Fruit fly (Drosophila melanogaster) whole organism, embryonic: ENCODE measurements around the gene Pxd.

ENCODE experiments used
- Bgb ChIP-seq: fragments of 200-800 bp; sonication (Bioruptor generic); IDR thresholded peaks from 2 replicates; pipeline ENCODE4 v1.3.6; 2022; ENCODE audit warnings: missing biosample characterization, missing genetic modification characterization; ENCODE audit not compliant: partially characterized antibody
- CG10321 ChIP-seq: fragments of 200-800 bp; sonication (Bioruptor generic); IDR thresholded peaks from 2 replicates; pipeline ENCODE4 v1.3.6; 2022; ENCODE audit warnings: missing biosample characterization, missing genetic modification characterization
- CG11085 ChIP-seq: fragments of 200-800 bp; sonication (Bioruptor generic); IDR thresholded peaks from 2 replicates; pipeline ENCODE4 v1.3.6; 2022; ENCODE audit warnings: missing biosample characterization, missing genetic modification characterization
- CG11398 ChIP-seq: fragments of 200-800 bp; sonication (Bioruptor generic); optimal IDR thresholded peaks from 2 replicates; lab custom pipeline; 2016; ENCODE audit warnings: missing biosample characterization, missing genetic modification characterization
- CG11723 ChIP-seq: fragments of 200-800 bp; sonication (Bioruptor generic); optimal IDR thresholded peaks from 2 replicates; lab custom pipeline; 2017; ENCODE audit warnings: missing biosample characterization, mild to moderate bottlenecking, missing genetic modification characterization
- CG12659 ChIP-seq: fragments of 200-800 bp; sonication (Bioruptor generic); optimal IDR thresholded peaks from 3 replicates; lab custom pipeline; 2017; ENCODE audit warnings: mild to moderate bottlenecking, missing biosample characterization, missing genetic modification reagents, missing genetic modification characterization
- CG1529 ChIP-seq: fragments of 200-800 bp; sonication (Bioruptor generic); optimal IDR thresholded peaks from 3 replicates; lab custom pipeline; 2018; ENCODE audit warnings: missing biosample characterization, missing genetic modification characterization
- CG15696 ChIP-seq: fragments of 200-800 bp; sonication (Bioruptor generic); optimal IDR thresholded peaks from 2 replicates; lab custom pipeline; 2019; ENCODE audit warnings: missing biosample characterization, mild to moderate bottlenecking, missing genetic modification characterization, moderate library complexity
- CG16863 ChIP-seq: fragments of 200-800 bp; sonication (Bioruptor generic); optimal IDR thresholded peaks from 3 replicates; lab custom pipeline; 2016; ENCODE audit warnings: missing biosample characterization, missing genetic modification characterization
- CG1792 ChIP-seq: fragments of 200-800 bp; sonication (Bioruptor generic); optimal IDR thresholded peaks from 2 replicates; lab custom pipeline; 2016; ENCODE audit warnings: missing biosample characterization, missing genetic modification characterization
- CG18262 ChIP-seq: fragments of 200-800 bp; optimal IDR thresholded peaks from 3 replicates; lab custom pipeline; 2019; ENCODE audit warnings: missing biosample characterization, mild to moderate bottlenecking, missing genetic modification characterization, moderate library complexity
- CG2202 ChIP-seq: fragments of 200-800 bp; sonication (Bioruptor generic); optimal IDR thresholded peaks from 2 replicates; lab custom pipeline; 2018; ENCODE audit warnings: missing biosample characterization, mild to moderate bottlenecking, missing genetic modification characterization
- CG2712 ChIP-seq: fragments of 200-800 bp; optimal IDR thresholded peaks from 3 replicates; lab custom pipeline; 2019; ENCODE audit warnings: missing biosample characterization, mild to moderate bottlenecking, missing genetic modification characterization, moderate library complexity
- CG30431 ChIP-seq: fragments of 200-800 bp; sonication (Bioruptor generic); optimal IDR thresholded peaks from 2 replicates; lab custom pipeline; 2017; ENCODE audit warnings: missing biosample characterization, missing genetic modification characterization
- CG34376 ChIP-seq: fragments of 200-800 bp; sonication (Bioruptor generic); optimal IDR thresholded peaks from 2 replicates; lab custom pipeline; 2018; ENCODE audit warnings: missing biosample characterization, mild to moderate bottlenecking, missing genetic modification characterization
- CG5245 ChIP-seq: fragments of 200-800 bp; sonication (Bioruptor generic); optimal IDR thresholded peaks from 3 replicates; lab custom pipeline; 2016; ENCODE audit warnings: missing biosample characterization, missing genetic modification characterization
- CG6175 ChIP-seq: fragments of 200-800 bp; sonication (Bioruptor generic); IDR thresholded peaks from 3 replicates; pipeline ENCODE4 v1.3.6; 2022; ENCODE audit warnings: missing biosample characterization, missing genetic modification characterization
- CG7786 ChIP-seq: fragments of 200-800 bp; sonication (Bioruptor generic); optimal IDR thresholded peaks from 2 replicates; lab custom pipeline; 2016; ENCODE audit warnings: missing biosample characterization, missing genetic modification characterization
- CG7963 ChIP-seq: fragments of 200-800 bp; sonication (Bioruptor generic); IDR thresholded peaks from 3 replicates; pipeline ENCODE4 v1.3.6; 2022; ENCODE audit warnings: missing biosample characterization, missing genetic modification characterization; ENCODE audit not compliant: partially characterized antibody
- CG8290 ChIP-seq, 3 experiments: fragments of 200-800 bp; sonication (Bioruptor generic); optimal IDR thresholded peaks; 2 replicates each; lab custom pipeline; 2016 to 2019; ENCODE audit warnings: missing biosample characterization in 3 of 3, missing genetic modification characterization in 3 of 3, mild to moderate bottlenecking in 2 of 3, moderate library complexity in 1 of 3
- CG8924 ChIP-seq: fragments of 200-800 bp; optimal IDR thresholded peaks from 3 replicates; lab custom pipeline; 2019; ENCODE audit warnings: missing biosample characterization, mild to moderate bottlenecking, missing genetic modification characterization, moderate library complexity
- Dp ChIP-seq: fragments of 200-800 bp; sonication (Bioruptor generic); optimal IDR thresholded peaks from 2 replicates; lab custom pipeline; 2018; ENCODE audit warnings: missing biosample characterization, mild to moderate bottlenecking, missing genetic modification characterization, moderate library complexity
- Dref ChIP-seq: fragments of 200-800 bp; sonication (Bioruptor generic); IDR thresholded peaks from 2 replicates; pipeline ENCODE4 v1.3.6; 2022; ENCODE audit warnings: missing biosample characterization, missing genetic modification characterization
- Fer1 ChIP-seq: fragments of 200-800 bp; sonication (Bioruptor generic); optimal IDR thresholded peaks from 2 replicates; lab custom pipeline; 2017; ENCODE audit warnings: missing biosample characterization, mild to moderate bottlenecking, missing genetic modification characterization
- H15 ChIP-seq: fragments of 200-800 bp; sonication (Bioruptor generic); IDR thresholded peaks from 3 replicates; pipeline ENCODE4 v1.3.6; 2022; ENCODE audit warnings: missing biosample characterization, missing genetic modification characterization
- HmgD ChIP-seq: fragments of 200-800 bp; sonication (Bioruptor generic); optimal IDR thresholded peaks from 3 replicates; lab custom pipeline; 2016; ENCODE audit warnings: missing biosample characterization, missing genetic modification characterization
- Kr ChIP-seq: fragments of 200-800 bp; sonication (Bioruptor generic); optimal IDR thresholded peaks from 2 replicates; lab custom pipeline; 2017; ENCODE audit warnings: missing biosample characterization, mild to moderate bottlenecking, missing genetic modification characterization
- Med ChIP-seq: fragments of 200-800 bp; sonication (Bioruptor generic); peaks from one replicate; lab custom pipeline; 2016; ENCODE audit warnings: missing biosample characterization, missing genetic modification characterization, mild to moderate bottlenecking, inconsistent platforms, moderate library complexity
- Pdp1 ChIP-seq, 2 experiments: fragments of 200-800 bp; sonication (Bioruptor generic); optimal IDR thresholded peaks; 3 replicates each; lab custom pipeline; 2016; ENCODE audit warnings: missing biosample characterization in 2 of 2, missing genetic modification characterization in 2 of 2, mild to moderate bottlenecking in 1 of 2, moderate library complexity in 1 of 2
- Ssrp ChIP-seq: fragments of 200-800 bp; sonication (Bioruptor generic); optimal IDR thresholded peaks from 2 replicates; lab custom pipeline; 2018; ENCODE audit warnings: missing biosample characterization, mild to moderate bottlenecking, missing genetic modification characterization, moderate library complexity
- Xbp1 ChIP-seq: fragments of 200-800 bp; sonication (Bioruptor generic); optimal IDR thresholded peaks from 3 replicates; lab custom pipeline; 2016; ENCODE audit warnings: missing biosample characterization, mild to moderate bottlenecking, missing genetic modification characterization
- cad ChIP-seq: fragments of >200 bp; optimal IDR thresholded peaks from 2 replicates; lab custom pipeline; 2017; ENCODE audit warnings: missing biosample characterization, missing genetic modification characterization
- chinmo ChIP-seq: fragments of 200-800 bp; sonication (Bioruptor generic); IDR thresholded peaks from 4 replicates; pipeline ENCODE4 v1.3.6; 2022; ENCODE audit warnings: missing biosample characterization, missing genetic modification characterization; ENCODE audit not compliant: partially characterized antibody
- croc ChIP-seq: fragments of 200-800 bp; sonication (Bioruptor generic); conservative IDR thresholded peaks from 3 replicates; pipeline ENCODE4 v1.3.6; 2022; ENCODE audit warnings: missing biosample characterization, missing genetic modification characterization
- crol ChIP-seq: fragments of 200-800 bp; sonication (Bioruptor generic); IDR thresholded peaks from 2 replicates; pipeline ENCODE4 v1.3.6; 2022; ENCODE audit warnings: missing biosample characterization, missing genetic modification characterization
- cwo ChIP-seq: fragments of 200-800 bp; sonication (Bioruptor generic); optimal IDR thresholded peaks from 3 replicates; lab custom pipeline; 2017; ENCODE audit warnings: missing biosample characterization, missing genetic modification characterization, mild to moderate bottlenecking, moderate library complexity, missing genetic modification reagents
- dmrt11E ChIP-seq: fragments of 200-800 bp; sonication (Bioruptor generic); optimal IDR thresholded peaks from 3 replicates; lab custom pipeline; 2018; ENCODE audit warnings: missing biosample characterization, mild to moderate bottlenecking, missing genetic modification characterization, moderate library complexity
- fd96Cb ChIP-seq: fragments of 200-800 bp; sonication (Bioruptor generic); optimal IDR thresholded peaks from 2 replicates; lab custom pipeline; 2018; ENCODE audit warnings: missing biosample characterization, mild to moderate bottlenecking, missing genetic modification characterization, moderate library complexity
- ftz-f1 ChIP-seq: fragments of 200-800 bp; sonication (Bioruptor generic); optimal IDR thresholded peaks from 2 replicates; lab custom pipeline; 2016; ENCODE audit warnings: missing biosample characterization, missing genetic modification characterization
- fu2 ChIP-seq: fragments of 200-800 bp; sonication (Bioruptor generic); optimal IDR thresholded peaks from 2 replicates; lab custom pipeline; 2016; ENCODE audit warnings: missing biosample characterization, missing genetic modification characterization
- grau ChIP-seq: fragments of 200-800 bp; optimal IDR thresholded peaks from 3 replicates; lab custom pipeline; 2019; ENCODE audit warnings: missing biosample characterization, mild to moderate bottlenecking, missing genetic modification characterization, moderate library complexity
- hth ChIP-seq: fragments of >200 bp; optimal IDR thresholded peaks from 2 replicates; lab custom pipeline; 2017; ENCODE audit warnings: inconsistent platforms
- knrl ChIP-seq: fragments of 200-800 bp; sonication (Bioruptor generic); IDR thresholded peaks from 3 replicates; pipeline ENCODE4 v1.3.6; 2022; ENCODE audit warnings: missing biosample characterization, missing genetic modification characterization; ENCODE audit not compliant: partially characterized antibody
- lilli ChIP-seq: fragments of 200-800 bp; sonication (Bioruptor generic); optimal IDR thresholded peaks from 3 replicates; lab custom pipeline; 2016; ENCODE audit warnings: missing biosample characterization, missing genetic modification characterization
- onecut ChIP-seq: fragments of 200-800 bp; sonication (Bioruptor generic); IDR thresholded peaks from 2 replicates; pipeline ENCODE4 v1.3.6; 2022; ENCODE audit warnings: missing biosample characterization, missing genetic modification characterization
- sens ChIP-seq: fragments of 200-800 bp; sonication (Bioruptor generic); peaks from one replicate; lab custom pipeline; 2016; ENCODE audit warnings: missing biosample characterization, missing genetic modification characterization
- ttk ChIP-seq: fragments of 200-800 bp; sonication (Bioruptor generic); IDR thresholded peaks from 2 replicates; pipeline ENCODE4 v2.1.2; 2022; ENCODE audit warnings: missing biosample characterization, missing genetic modification characterization
- unpg ChIP-seq: fragments of 200-800 bp; sonication (Bioruptor generic); optimal IDR thresholded peaks from 3 replicates; lab custom pipeline; 2018; ENCODE audit warnings: missing biosample characterization, mild to moderate bottlenecking, missing genetic modification characterization, moderate library complexity
- wdn ChIP-seq: fragments of 200-800 bp; sonication (Bioruptor generic); IDR thresholded peaks from 2 replicates; pipeline ENCODE4 v1.3.6; 2022; ENCODE audit warnings: missing biosample characterization, missing genetic modification characterization
- zfh1 ChIP-seq: fragments of 200-800 bp; sonication (Bioruptor generic); IDR thresholded peaks from 3 replicates; pipeline ENCODE4 v1.3.6; 2022; ENCODE audit warnings: missing biosample characterization, missing genetic modification characterization

The Pxd gene

dm6 chr3R:17052465-17053149 lies 38.2 kb downstream of the Pxd start (continued):
- TF ChIP-seq Fer1 (GFP tag; lab: Kevin White, UChicago) (no peak), CG10321 (GFP tag; lab: Robert Waterston, UW) (no peak), Ssrp (peak; percentile 60), croc (GFP tag; lab: Robert Waterston, UW) (peak; percentile 46; the same call in 2 of the 3 replicates), CG11398 (GFP tag; lab: Kevin White, UChicago) (no peak), Bgb (no peak), CG1529 (GFP tag; lab: Kevin White, UChicago) (peak; percentile 50), Pdp1 (GFP tag; optimal IDR thresholded peaks at IDR 0.05; lab: Kevin White, UChicago) (no peak), knrl (GFP tag; lab: Robert Waterston, UW) (no peak), cwo (GFP tag; lab: Kevin White, UChicago) (no peak), CG18262 (tag; lab: Kevin White, UChicago) (peak; percentile 87), zfh1 (GFP tag; lab: Robert Waterston, UW) (peak; percentile 44; the same call in 1 of the 3 replicates), fd96Cb (tag; lab: Kevin White, UChicago) (peak; percentile 38), CG2712 (tag; lab: Kevin White, UChicago) (peak; percentile 87), CG12659 (GFP tag; lab: Kevin White, UChicago) (no peak), dmrt11E (tag; lab: Kevin White, UChicago) (peak; percentile 92), crol (no peak), CG7963 (GFP tag; lab: Robert Waterston, UW) (no peak), ftz-f1 (GFP tag; lab: Kevin White, UChicago) (no peak), CG30431 (peak; percentile 15), fu2 (GFP tag; lab: Kevin White, UChicago) (no peak), cad (GFP tag; lab: Kevin White, UChicago) (no peak), Dp (GFP tag; lab: Kevin White, UChicago) (no peak), CG15696 (peak; percentile 95), CG5245 (GFP tag; lab: Kevin White, UChicago) (peak; percentile 28), CG6175 (no peak), Med (GFP tag; lab: Kevin White, UChicago) (no peak), CG2202 (tag; lab: Kevin White, UChicago) (peak; percentile 65), CG11085 (GFP tag; lab: Robert Waterston, UW) (no peak), lilli (GFP tag; lab: Kevin White, UChicago) (peak; percentile 27), chinmo (no peak), grau (peak; percentile 55), unpg (GFP tag; lab: Kevin White, UChicago) (peak; percentile 41), onecut (GFP tag; lab: Robert Waterston, UW) (peak; percentile 18; the same call in 1 of the 2 replicates), Kr (GFP tag; lab: Kevin White, UChicago) (peak; percentile 5), CG16863 (GFP tag; lab: Kevin White, UChicago) (no peak), ttk (no peak), HmgD (GFP tag; lab: Kevin White, UChicago) (no peak), CG11723 (no peak), hth (no peak), Xbp1 (GFP tag; lab: Kevin White, UChicago) (peak; percentile 25), CG1792 (no peak), sens (peak; percentile 78), CG8924 (tag; lab: Kevin White, UChicago) (peak; percentile 62), CG8290 (GFP tag; optimal IDR thresholded peaks at IDR 0.05; lab: Kevin White, UChicago) (no peak), CG8290 (tag; optimal IDR thresholded peaks at IDR 0.05; lab: Kevin White, UChicago) (no peak), CG7786 (GFP tag; lab: Kevin White, UChicago) (peak; percentile 31), Dref (GFP tag; lab: Robert Waterston, UW) (no peak), CG34376 (GFP tag; lab: Kevin White, UChicago) (no peak), wdn (GFP tag; lab: Robert Waterston, UW) (no peak), H15 (no peak)
